Worm (Caenorhabditis elegans): ENCODE measurements around the gene clec-76.

- TF ChIP-seq lsy-2 (tag; optimal IDR thresholded peaks at IDR 0.05) (no peak), mbf-1 (tag; optimal IDR thresholded peaks at IDR 0.05) (no peak), lin-39 (tag; optimal IDR thresholded peaks at IDR 0.05) (no peak), fos-1 (tag; optimal IDR thresholded peaks at IDR 0.05) (no peak), nhr-10 (tag; optimal IDR thresholded peaks at IDR 0.05) (no peak), snpc-4 (tag; optimal IDR thresholded peaks at IDR 0.05) (no peak), elt-3 (tag; optimal IDR thresholded peaks at IDR 0.05) (no peak), nhr-12 (tag; optimal IDR thresholded peaks at IDR 0.05) (no peak), unc-62 (GFP tag; optimal IDR thresholded peaks at IDR 0.05) (no peak), mdl-1 (tag; optimal IDR thresholded peaks at IDR 0.05) (no peak), egl-27 (tag; optimal IDR thresholded peaks at IDR 0.05) (no peak)
Observed at ce11 chrIV:4009923-4010322, 44.9 kb downstream of the clec-76 start.
